Worm (Caenorhabditis elegans): ENCODE measurements around the gene F53B7.4.

ce11 chrV:11014758-11015157 lies 12.4 kb upstream of the F53B7.4 start:
- TF ChIP-seq zag-1 (tag; optimal IDR thresholded peaks at IDR 0.05): no peak
- TF ChIP-seq nhr-28 (tag; optimal IDR thresholded peaks at IDR 0.05): no peak

All from whole organism, L1 larva.